Fruit fly (Drosophila melanogaster): Measurements from ENCODE around the gene CG12170.
A peak's percentile ranks its signal among the peaks of the same experiment; 100 is the strongest.

CG12170 gene

dm6 chr3R:5606477-5606876 is 30.6 kb upstream of the CG12170 start, which contains the start of gene asl (continued):
- TF ChIP-seq Sox102F (GFP tag; optimal IDR thresholded peaks at IDR 0.05), result no peak
- no peak for TF ChIP-seq Met (GFP tag; optimal IDR thresholded peaks at IDR 0.05)
- TF ChIP-seq Hr39 (GFP tag; optimal IDR thresholded peaks at IDR 0.05), result peak; percentile 64
- TF ChIP-seq fd59A (GFP tag; optimal IDR thresholded peaks at IDR 0.05), result no peak
- no peak for TF ChIP-seq CG7368 (GFP tag; optimal IDR thresholded peaks at IDR 0.05)
- TF ChIP-seq Eip78C (GFP tag), result peak; percentile 90
- TF ChIP-seq ss (GFP tag; optimal IDR thresholded peaks at IDR 0.05), result no peak
- peak; percentile 39 for TF ChIP-seq acj6 (GFP tag; optimal IDR thresholded peaks at IDR 0.05)
- no peak for TF ChIP-seq Hr38 (GFP tag; optimal IDR thresholded peaks at IDR 0.05)
- TF ChIP-seq fkh (GFP tag; optimal IDR thresholded peaks at IDR 0.05), result peak; percentile 86
- peak; percentile 37 for TF ChIP-seq Lpt (GFP tag; optimal IDR thresholded peaks at IDR 0.05)
- TF ChIP-seq Hr4 (GFP tag; optimal IDR thresholded peaks at IDR 0.05), result peak; percentile 60

- TF ChIP-seq salr (GFP tag; optimal IDR thresholded peaks at IDR 0.05), result no peak
- TF ChIP-seq CG11902 (GFP tag; optimal IDR thresholded peaks at IDR 0.05), result no peak
- no peak for TF ChIP-seq Hr4 (GFP tag; optimal IDR thresholded peaks at IDR 0.05)
- TF ChIP-seq CG8119 (GFP tag; IDR thresholded peaks at IDR 0.05), result no peak
- no peak for TF ChIP-seq ss (GFP tag; optimal IDR thresholded peaks at IDR 0.05)
- TF ChIP-seq Blimp-1 (GFP tag; optimal IDR thresholded peaks at IDR 0.05), result no peak
- no peak for TF ChIP-seq topi (GFP tag; optimal IDR thresholded peaks at IDR 0.05)
- TF ChIP-seq Met (GFP tag; optimal IDR thresholded peaks at IDR 0.05), result no peak
- no peak for TF ChIP-seq dsx (GFP tag; optimal IDR thresholded peaks at IDR 0.05; ENCODE audit: poor library complexity, severe bottlenecking)
- no peak for TF ChIP-seq svp (GFP tag)
- no peak for TF ChIP-seq CG11294 (GFP tag; IDR thresholded peaks at IDR 0.05)
- no peak for TF ChIP-seq Hr39 (GFP tag; optimal IDR thresholded peaks at IDR 0.05)
- TF ChIP-seq CG31627 (GFP tag; optimal IDR thresholded peaks at IDR 0.05), result no peak
- TF ChIP-seq Sox14 (GFP tag; optimal IDR thresholded peaks at IDR 0.05), result no peak
Observed at dm6 chr3R:5608422-5608821, 28.6 kb upstream of the CG12170 start.

dm6 chr3R:5610656-5611055 is 26.4 kb upstream of the CG12170 start:
- TF ChIP-seq OdsH (GFP tag; optimal IDR thresholded peaks at IDR 0.05), result no peak
- no peak for TF ChIP-seq CG11762 (GFP tag; optimal IDR thresholded peaks at IDR 0.05; ENCODE audit: insufficient read depth)
- TF ChIP-seq vri (GFP tag; optimal IDR thresholded peaks at IDR 0.05), result peak; percentile 11
- TF ChIP-seq CG10669 (GFP tag; optimal IDR thresholded peaks at IDR 0.05), result no peak
- no peak for TF ChIP-seq acj6 (GFP tag; optimal IDR thresholded peaks at IDR 0.05)

dm6 chr3R:5611167-5611566 is 25.9 kb upstream of the CG12170 start:
- TF ChIP-seq Eip75B (GFP tag; optimal IDR thresholded peaks at IDR 0.05) (peak; percentile 35), Eip78C (GFP tag) (peak; percentile 65), CG6163 (GFP tag; IDR thresholded peaks at IDR 0.05) (peak; percentile 75), Sox14 (GFP tag; optimal IDR thresholded peaks at IDR 0.05) (peak; percentile 14), CG8119 (GFP tag; IDR thresholded peaks at IDR 0.05) (no peak), CG1621 (tag; optimal IDR thresholded peaks at IDR 0.05) (no peak)

- TF ChIP-seq Hr4 (GFP tag; optimal IDR thresholded peaks at IDR 0.05) (no peak), topi (GFP tag; optimal IDR thresholded peaks at IDR 0.05) (peak; percentile 6)
Observed at dm6 chr3R:5611733-5612132, 25.3 kb upstream of the CG12170 start.

dm6 chr3R:5612372-5613113 is 24.5 kb upstream of the CG12170 start, which contains the start of gene Rga:
Gene Rga (minus strand): TSS chr3R:5613112.
- TF ChIP-seq dsx (GFP tag; optimal IDR thresholded peaks at IDR 0.05; ENCODE audit: poor library complexity, severe bottlenecking) (no peak), CG6163 (GFP tag; IDR thresholded peaks at IDR 0.05) (no peak), Hr4 (GFP tag; optimal IDR thresholded peaks at IDR 0.05) (no peak), Met (GFP tag; optimal IDR thresholded peaks at IDR 0.05) (no peak), CG11762 (GFP tag; optimal IDR thresholded peaks at IDR 0.05; ENCODE audit: insufficient read depth) (no peak), fd85E (GFP tag; optimal IDR thresholded peaks at IDR 0.05) (peak; percentile 28), ss (GFP tag; optimal IDR thresholded peaks at IDR 0.05) (peak; percentile 33 to 38), vri (GFP tag; optimal IDR thresholded peaks at IDR 0.05) (peak; percentile 31), salr (GFP tag; optimal IDR thresholded peaks at IDR 0.05) (no peak), fkh (GFP tag; optimal IDR thresholded peaks at IDR 0.05) (no peak), Eip78C (GFP tag) (peak; percentile 48), Eip93F (GFP tag; optimal IDR thresholded peaks at IDR 0.05) (no peak), CG9139 (GFP tag; optimal IDR thresholded peaks at IDR 0.05) (peak; percentile 54), Sox14 (GFP tag; optimal IDR thresholded peaks at IDR 0.05) (peak; percentile 67), Lpt (GFP tag; optimal IDR thresholded peaks at IDR 0.05) (no peak), Ets96B (tag; optimal IDR thresholded peaks at IDR 0.05) (no peak), OdsH (GFP tag; optimal IDR thresholded peaks at IDR 0.05) (no peak), CG6854 (GFP tag; optimal IDR thresholded peaks at IDR 0.05) (peak; percentile 22), svp (GFP tag) (peak; percentile 86), CG8632 (GFP tag; optimal IDR thresholded peaks at IDR 0.05) (no peak), CG1621 (tag; optimal IDR thresholded peaks at IDR 0.05) (no peak), lz (GFP tag; optimal IDR thresholded peaks at IDR 0.05) (no peak), CG6808 (GFP tag; optimal IDR thresholded peaks at IDR 0.05) (no peak)

Measured in whole organism, prepupa.